Worm (Caenorhabditis elegans) whole organism, L4 larva: ENCODE measurements around the gene F35F10.5.

ENCODE experiments used
- ama-1 ChIP-seq: fragments of 150-350 bp; optimal IDR thresholded peaks from 2 replicates; lab custom pipeline; 2014; ENCODE audit warnings: inconsistent platforms, mixed read lengths
- arid-1 ChIP-seq: fragments of 200-800 bp; sonication (Bioruptor generic); conservative IDR thresholded peaks from 2 replicates; pipeline ENCODE4 v1.3.6; 2022; ENCODE audit warnings: missing genetic modification reagents, missing genetic modification characterization, missing compliant biosample characterization
- ceh-82 ChIP-seq: sonication (generic microtip); optimal IDR thresholded peaks from 2 replicates; lab custom pipeline; 2017; ENCODE audit warnings: missing biosample characterization, missing genetic modification characterization
- daf-12 ChIP-seq: fragments of 150-350 bp; optimal IDR thresholded peaks from 2 replicates; lab custom pipeline; 2014; ENCODE audit warnings: missing biosample characterization, missing genetic modification reagents, missing genetic modification characterization
- egl-27 ChIP-seq: sonication (generic microtip); optimal IDR thresholded peaks from 3 replicates; lab custom pipeline; 2017; ENCODE audit warnings: missing biosample characterization, missing genetic modification reagents, missing genetic modification characterization
- fos-1 ChIP-seq: fragments of 150-350 bp; optimal IDR thresholded peaks from 2 replicates; lab custom pipeline; 2014; ENCODE audit warnings: missing biosample characterization, missing genetic modification characterization
- lin-39 ChIP-seq: fragments of 150-350 bp; optimal IDR thresholded peaks from 2 replicates; lab custom pipeline; 2014; ENCODE audit warnings: missing biosample characterization, missing genetic modification reagents, missing genetic modification characterization
- nhr-25 ChIP-seq: sonication (generic microtip); optimal IDR thresholded peaks from 2 replicates; lab custom pipeline; 2017; ENCODE audit warnings: missing genetic modification characterization, mild to moderate bottlenecking, missing compliant biosample characterization, antibody characterized with exemption, moderate library complexity, borderline replicate concordance; ENCODE audit not compliant: insufficient read depth
- nhr-77 ChIP-seq: fragments of 150-350 bp; optimal IDR thresholded peaks from 2 replicates; lab custom pipeline; 2014; ENCODE audit warnings: missing biosample characterization, missing genetic modification characterization
- sdz-12 ChIP-seq: fragments of 200-800 bp; sonication (Bioruptor generic); optimal IDR thresholded peaks from 2 replicates; lab custom pipeline; 2018; ENCODE audit warnings: mild to moderate bottlenecking, missing genetic modification characterization, missing compliant biosample characterization
- skn-1 ChIP-seq: fragments of 150-350 bp; optimal IDR thresholded peaks from 2 replicates; lab custom pipeline; 2014; ENCODE audit warnings: missing biosample characterization, missing genetic modification characterization
- unc-62 ChIP-seq, 3 experiments: fragments of 150-350 bp in 1 of 3; sonication (generic microtip); optimal IDR thresholded peaks in 2 of 3; peaks in 1 of 3; 1 replicate in 1 of 3; 2 replicates in 2 of 3; lab custom pipeline; 2014 to 2017; ENCODE audit warnings: missing biosample characterization in 3 of 3, missing genetic modification characterization in 3 of 3, missing genetic modification reagents in 3 of 3, missing genotype in 1 of 3
- zag-1 ChIP-seq: fragments of 150-350 bp; optimal IDR thresholded peaks from 2 replicates; lab custom pipeline; 2014; ENCODE audit warnings: missing biosample characterization, missing genetic modification characterization

DNA sequence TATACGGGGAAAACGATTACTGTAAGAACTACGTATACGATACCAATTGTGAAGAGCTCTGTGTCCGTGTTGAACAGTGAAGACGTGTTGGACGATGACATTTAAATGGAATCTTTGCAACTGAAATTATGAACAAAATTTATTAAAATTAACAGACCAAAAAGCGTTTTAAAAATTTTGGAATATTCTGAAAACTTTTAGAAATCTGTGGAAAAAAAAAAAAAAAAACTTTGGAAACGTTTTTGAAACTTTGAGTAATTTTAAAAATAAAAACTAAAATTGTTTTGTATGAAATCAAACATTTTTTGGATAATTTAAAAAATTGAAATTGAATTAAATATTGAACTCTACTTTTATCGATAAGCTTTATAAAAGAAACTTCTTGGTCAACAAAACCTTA, 28.7 kb upstream of the F35F10.5 start, which contains the start of gene srt-63:
- TF ChIP-seq daf-12 (tag; lab: Kevin White, UChicago) (no peak), arid-1 (GFP tag; lab: Robert Waterston, UW) (no peak), unc-62 (GFP tag; optimal IDR thresholded peaks at IDR 0.05 in 1 of 2; lab: Kevin White, UChicago) (no peak), unc-62 (tag; optimal IDR thresholded peaks at IDR 0.05; lab: Kevin White, UChicago) (no peak), skn-1 (no peak), lin-39 (tag; lab: Kevin White, UChicago) (no peak), fos-1 (tag; lab: Kevin White, UChicago) (no peak), ama-1 (lab: Kevin White, UChicago) (no peak), sdz-12 (no peak), nhr-77 (tag; lab: Kevin White, UChicago) (no peak), egl-27 (tag; lab: Kevin White, UChicago) (no peak), ceh-82 (no peak), zag-1 (tag; lab: Kevin White, UChicago) (no peak), nhr-25 (tag; lab: Kevin White, UChicago) (no peak)
